Fruit fly (Drosophila melanogaster): Measurements from ENCODE around the gene CG3823.

CG3823 gene

dm6 chrX:6338738-6339614 is 35.2 kb downstream of the CG3823 start (continued):
- TF ChIP-seq CG13894 (tag; optimal IDR thresholded peaks at IDR 0.05) (no peak), trh (GFP tag; optimal IDR thresholded peaks at IDR 0.05) (no peak), CG9797 (GFP tag; optimal IDR thresholded peaks at IDR 0.05) (no peak), ab (GFP tag; optimal IDR thresholded peaks at IDR 0.05) (no peak), Atf6 (GFP tag; IDR thresholded peaks at IDR 0.05) (no peak), Myb (GFP tag; optimal IDR thresholded peaks at IDR 0.05) (no peak), CG18619 (GFP tag; optimal IDR thresholded peaks at IDR 0.05) (peak; percentile 42), gcm (GFP tag; optimal IDR thresholded peaks at IDR 0.05) (no peak), lola (GFP tag; optimal IDR thresholded peaks at IDR 0.05) (no peak), ac (GFP tag; optimal IDR thresholded peaks at IDR 0.05) (no peak), CG14050 (GFP tag; IDR thresholded peaks at IDR 0.05) (no peak), Meics (GFP tag; optimal IDR thresholded peaks at IDR 0.05) (peak; percentile 29), ewg (GFP tag; optimal IDR thresholded peaks at IDR 0.05) (no peak), CG2678 (tag; optimal IDR thresholded peaks at IDR 0.05) (peak; percentile 41), HmgD (GFP tag; optimal IDR thresholded peaks at IDR 0.05) (no peak), Adf1 (GFP tag; IDR thresholded peaks at IDR 0.05) (no peak), CG18599 (GFP tag; optimal IDR thresholded peaks at IDR 0.05) (peak; percentile 10), CG13424 (tag; optimal IDR thresholded peaks at IDR 0.05) (peak; percentile 21), fu2 (GFP tag; optimal IDR thresholded peaks at IDR 0.05) (no peak), sisA (GFP tag; IDR thresholded peaks at IDR 0.05) (peak; percentile 42; the same call in 1 of the 2 replicates), bowl (GFP tag; IDR thresholded peaks at IDR 0.05) (no peak), CG11560 (tag; IDR thresholded peaks at IDR 0.05) (no peak), CG7987 (GFP tag; optimal IDR thresholded peaks at IDR 0.05) (no peak), Dfd (GFP tag; optimal IDR thresholded peaks at IDR 0.05) (no peak), CG3838 (GFP tag; optimal IDR thresholded peaks at IDR 0.05) (no peak), CG9609 (GFP tag; optimal IDR thresholded peaks at IDR 0.05) (no peak), CG1647 (GFP tag; optimal IDR thresholded peaks at IDR 0.05) (no peak), ap (GFP tag; IDR thresholded peaks at IDR 0.05) (no peak), kni (GFP tag; optimal IDR thresholded peaks at IDR 0.05) (no peak), CG11398 (GFP tag; optimal IDR thresholded peaks at IDR 0.05) (no peak), CG2120 (GFP tag; optimal IDR thresholded peaks at IDR 0.05) (peak; percentile 38), Lim3 (GFP tag; IDR thresholded peaks at IDR 0.05) (no peak), da (GFP tag; optimal IDR thresholded peaks at IDR 0.05) (no peak), gsb-n (tag; optimal IDR thresholded peaks at IDR 0.05) (no peak), ato (GFP tag; IDR thresholded peaks at IDR 0.05; ENCODE audit: partially characterized antibody) (no peak), NC2β (GFP tag; optimal IDR thresholded peaks at IDR 0.05) (no peak), CG1792 (GFP tag; optimal IDR thresholded peaks at IDR 0.05) (no peak), Gsc (GFP tag; IDR thresholded peaks at IDR 0.05) (no peak), zfh1 (GFP tag; IDR thresholded peaks at IDR 0.05) (0 out of 3 replicates have a peak, but pooled peaks have one; percentile 30), tll (GFP tag; optimal IDR thresholded peaks at IDR 0.05) (no peak), scrt (GFP tag; optimal IDR thresholded peaks at IDR 0.05) (no peak), H15 (GFP tag; IDR thresholded peaks at IDR 0.05) (peak; percentile 8; the same call in 1 of the 3 replicates)

Data from whole organism, embryonic.